Worm (Caenorhabditis elegans) whole organism, late embryonic: ENCODE results near the gene smg-9.

Experiments
- C38D4.7 ChIP-seq: fragments of 200-800 bp; sonication (Bioruptor generic); optimal IDR thresholded peaks from 2 replicates; lab custom pipeline; 2018; ENCODE audit warnings: mild to moderate bottlenecking, missing genetic modification characterization, moderate library complexity, missing compliant biosample characterization
- K02D7.2 ChIP-seq: sonication (generic microtip); optimal IDR thresholded peaks from 2 replicates; lab custom pipeline; 2017; ENCODE audit warnings: mild to moderate bottlenecking, missing genetic modification characterization, missing compliant biosample characterization
- K09A11.1 ChIP-seq: sonication (generic microtip); optimal IDR thresholded peaks from 2 replicates; lab custom pipeline; 2017; ENCODE audit warnings: antibody characterized with exemption, mild to moderate bottlenecking, missing genetic modification characterization, missing compliant biosample characterization; ENCODE audit not compliant: insufficient read depth
- T23F11.4 ChIP-seq: fragments of 200-800 bp; sonication (Bioruptor generic); optimal IDR thresholded peaks from 2 replicates; lab custom pipeline; 2018; ENCODE audit warnings: mild to moderate bottlenecking, missing genetic modification characterization, missing compliant biosample characterization
- ahr-1 ChIP-seq: sonication (generic microtip); optimal IDR thresholded peaks from 2 replicates; lab custom pipeline; 2016; ENCODE audit warnings: missing genetic modification characterization, missing compliant biosample characterization
- ceh-14 ChIP-seq: sonication (generic microtip); optimal IDR thresholded peaks from 2 replicates; lab custom pipeline; 2016; ENCODE audit warnings: missing genotype, missing genetic modification characterization, missing compliant biosample characterization
- ceh-18 ChIP-seq: sonication (generic microtip); optimal IDR thresholded peaks from 2 replicates; lab custom pipeline; 2016; ENCODE audit warnings: missing genetic modification characterization, missing compliant biosample characterization
- ceh-2 ChIP-seq: sonication (generic microtip); optimal IDR thresholded peaks from 2 replicates; lab custom pipeline; 2016; ENCODE audit warnings: missing genotype, missing genetic modification characterization, missing compliant biosample characterization
- ceh-22 ChIP-seq: sonication (generic microtip); optimal IDR thresholded peaks from 2 replicates; lab custom pipeline; 2017; ENCODE audit warnings: missing biosample characterization, missing genetic modification characterization
- ceh-24 ChIP-seq: sonication (generic microtip); optimal IDR thresholded peaks from 2 replicates; lab custom pipeline; 2016; ENCODE audit warnings: mild to moderate bottlenecking, missing genetic modification characterization, missing compliant biosample characterization
- ceh-30 ChIP-seq: fragments of 150-350 bp; optimal IDR thresholded peaks from 2 replicates; lab custom pipeline; 2014; ENCODE audit warnings: missing biosample characterization, missing genetic modification characterization
- ceh-31 ChIP-seq: sonication (generic microtip); optimal IDR thresholded peaks from 2 replicates; lab custom pipeline; 2016; ENCODE audit warnings: missing genetic modification characterization, missing compliant biosample characterization
- ceh-45 ChIP-seq: fragments of 200-800 bp; sonication (Bioruptor generic); IDR thresholded peaks from 2 replicates; pipeline ENCODE4 v1.3.6; 2022; ENCODE audit warnings: missing genetic modification reagents, missing genetic modification characterization, missing compliant biosample characterization
- ceh-48 ChIP-seq: sonication (generic microtip); optimal IDR thresholded peaks from 2 replicates; lab custom pipeline; 2016; ENCODE audit warnings: missing genetic modification characterization, inconsistent platforms, missing compliant biosample characterization
- ceh-9 ChIP-seq: sonication (generic microtip); optimal IDR thresholded peaks from 2 replicates; lab custom pipeline; 2016; ENCODE audit warnings: mild to moderate bottlenecking, missing genetic modification characterization, inconsistent platforms, missing compliant biosample characterization
- dmd-4 ChIP-seq: sonication (generic microtip); optimal IDR thresholded peaks from 2 replicates; lab custom pipeline; 2016; ENCODE audit warnings: borderline replicate concordance, missing genetic modification characterization, missing compliant biosample characterization
- dve-1 ChIP-seq: sonication (generic microtip); optimal IDR thresholded peaks from 2 replicates; lab custom pipeline; 2017; ENCODE audit warnings: antibody characterized with exemption, mild to moderate bottlenecking, missing genetic modification characterization, missing compliant biosample characterization
- elt-4 ChIP-seq: sonication (generic microtip); optimal IDR thresholded peaks from 2 replicates; lab custom pipeline; 2016; ENCODE audit warnings: missing genetic modification characterization, missing compliant biosample characterization
- eyg-1 ChIP-seq: sonication (generic microtip); optimal IDR thresholded peaks from 2 replicates; lab custom pipeline; 2016; ENCODE audit warnings: missing genotype, missing genetic modification characterization, missing compliant biosample characterization
- fax-1 ChIP-seq: sonication (generic microtip); optimal IDR thresholded peaks from 2 replicates; lab custom pipeline; 2016; ENCODE audit warnings: missing genotype, missing genetic modification characterization, missing compliant biosample characterization
- gmeb-2 ChIP-seq: sonication (generic microtip); optimal IDR thresholded peaks from 2 replicates; lab custom pipeline; 2016; ENCODE audit warnings: missing genetic modification characterization, inconsistent platforms, missing compliant biosample characterization
- hlh-15 ChIP-seq: sonication (generic microtip); optimal IDR thresholded peaks from 2 replicates; lab custom pipeline; 2016; ENCODE audit warnings: missing genetic modification characterization, missing compliant biosample characterization
- hlh-30 ChIP-seq: sonication (generic microtip); optimal IDR thresholded peaks from 2 replicates; lab custom pipeline; 2017; ENCODE audit warnings: antibody characterized with exemption, missing genetic modification characterization, missing compliant biosample characterization; ENCODE audit not compliant: insufficient read depth
- hlh-6 ChIP-seq: sonication (generic microtip); optimal IDR thresholded peaks from 2 replicates; lab custom pipeline; 2016; ENCODE audit warnings: missing genotype, missing genetic modification characterization, missing compliant biosample characterization
- hlh-8 ChIP-seq: sonication (generic microtip); optimal IDR thresholded peaks from 2 replicates; lab custom pipeline; 2016; ENCODE audit warnings: missing genotype, missing genetic modification characterization, missing compliant biosample characterization
- lin-11 ChIP-seq: fragments of 200-800 bp; sonication (Bioruptor generic); optimal IDR thresholded peaks from 2 replicates; lab custom pipeline; 2018; ENCODE audit warnings: mild to moderate bottlenecking, missing genetic modification characterization, missing compliant biosample characterization
- madf-2 ChIP-seq: sonication (generic microtip); optimal IDR thresholded peaks from 2 replicates; lab custom pipeline; 2017; ENCODE audit warnings: missing genetic modification characterization, missing compliant biosample characterization
- mec-3 ChIP-seq: sonication (generic microtip); optimal IDR thresholded peaks from 2 replicates; lab custom pipeline; 2016; ENCODE audit warnings: borderline replicate concordance, missing genetic modification characterization, missing compliant biosample characterization
- nfya-1 ChIP-seq: sonication (generic microtip); optimal IDR thresholded peaks from 2 replicates; lab custom pipeline; 2017; ENCODE audit warnings: missing genetic modification characterization, mild to moderate bottlenecking, missing compliant biosample characterization, antibody characterized with exemption, moderate library complexity
- nhr-232 ChIP-seq: sonication (generic microtip); optimal IDR thresholded peaks from 2 replicates; lab custom pipeline; 2016; ENCODE audit warnings: missing genetic modification characterization, missing compliant biosample characterization
- npax-4 ChIP-seq: sonication (generic microtip); optimal IDR thresholded peaks from 2 replicates; lab custom pipeline; 2016; ENCODE audit warnings: missing genetic modification characterization, missing compliant biosample characterization
- odd-2 ChIP-seq: sonication (generic microtip); optimal IDR thresholded peaks from 2 replicates; lab custom pipeline; 2017; ENCODE audit warnings: antibody characterized with exemption, mild to moderate bottlenecking, missing genetic modification characterization, missing compliant biosample characterization
- pha-4 ChIP-seq: fragments of 150-350 bp; optimal IDR thresholded peaks from 2 replicates; lab custom pipeline; 2018; ENCODE audit warnings: missing biosample characterization, missing genetic modification reagents, missing genetic modification characterization
- pqm-1 ChIP-seq: sonication (generic microtip); optimal IDR thresholded peaks from 2 replicates; lab custom pipeline; 2016; ENCODE audit warnings: missing genetic modification characterization, missing compliant biosample characterization
- sdc-2 ChIP-seq: sonication (generic microtip); optimal IDR thresholded peaks from 2 replicates; lab custom pipeline; 2016; ENCODE audit warnings: missing genotype, missing genetic modification characterization, missing compliant biosample characterization
- syd-9 ChIP-seq: sonication (generic microtip); optimal IDR thresholded peaks from 2 replicates; lab custom pipeline; 2016; ENCODE audit warnings: mild to moderate bottlenecking, missing genetic modification characterization, moderate library complexity, missing compliant biosample characterization
- tbx-7 ChIP-seq: sonication (generic microtip); optimal IDR thresholded peaks from 2 replicates; lab custom pipeline; 2016; ENCODE audit warnings: missing genotype, missing genetic modification characterization, missing compliant biosample characterization
- ttx-3 ChIP-seq: sonication (generic microtip); optimal IDR thresholded peaks from 2 replicates; lab custom pipeline; 2016; ENCODE audit warnings: missing genetic modification reagents, missing genetic modification characterization, missing compliant biosample characterization
- unc-3 ChIP-seq, 2 experiments: fragments of 200-800 bp in 1 of 2; sonication (Bioruptor generic) in 1 of 2; sonication (generic microtip) in 1 of 2; conservative IDR thresholded peaks in 1 of 2; optimal IDR thresholded peaks in 1 of 2; 2 replicates each; pipeline versions ENCODE4 v1.3.6 to Lab custom; 2016 to 2022; ENCODE audit warnings: missing compliant biosample characterization in 2 of 2, missing genetic modification characterization in 2 of 2, missing genetic modification reagents in 1 of 2
- unc-55 ChIP-seq: sonication (generic microtip); optimal IDR thresholded peaks from 2 replicates; lab custom pipeline; 2017; ENCODE audit warnings: missing biosample characterization, missing genetic modification reagents, missing genetic modification characterization
- unc-86 ChIP-seq: sonication (generic microtip); optimal IDR thresholded peaks from 2 replicates; lab custom pipeline; 2016; ENCODE audit warnings: missing genetic modification characterization, missing compliant biosample characterization

Gene smg-9

ce11 chrII:14768804-14769203 is 16.2 kb upstream of the smg-9 start:
- TF ChIP-seq syd-9 (tag; lab: Kevin White, UChicago), result no peak
- TF ChIP-seq elt-4, result no peak
- TF ChIP-seq pha-4 (tag; lab: Kevin White, UChicago), result no peak
- no peak for TF ChIP-seq hlh-15 (tag; lab: Kevin White, UChicago)
- no peak for TF ChIP-seq nhr-232 (tag; lab: Kevin White, UChicago)
- no peak for TF ChIP-seq hlh-8
- no peak for TF ChIP-seq tbx-7 (tag; lab: Kevin White, UChicago)
- no peak for TF ChIP-seq pqm-1 (tag; lab: Kevin White, UChicago)
- no peak for TF ChIP-seq K09A11.1 (tag; lab: Kevin White, UChicago)

ce11 chrII:14757711-14758110 is 5.1 kb upstream of the smg-9 start, which contains the start of gene Y54E2A.5:
Y54E2A.5 (minus strand) TSS chrII:14757811.
- TF ChIP-seq dve-1 (tag; lab: Kevin White, UChicago), result no peak
- no peak for TF ChIP-seq syd-9 (tag; lab: Kevin White, UChicago)
- no peak for TF ChIP-seq ceh-31 (tag; lab: Kevin White, UChicago)
- no peak for TF ChIP-seq pqm-1 (tag; lab: Kevin White, UChicago)
- no peak for TF ChIP-seq eyg-1
- no peak for TF ChIP-seq tbx-7 (tag; lab: Kevin White, UChicago)
- TF ChIP-seq K02D7.2, result no peak
- no peak for TF ChIP-seq hlh-30 (tag; lab: Kevin White, UChicago)
- no peak for TF ChIP-seq hlh-15 (tag; lab: Kevin White, UChicago)
- no peak for TF ChIP-seq npax-4 (tag; lab: Kevin White, UChicago)
- TF ChIP-seq unc-55 (GFP tag; lab: Kevin White, UChicago), result no peak
- TF ChIP-seq elt-4, result no peak
- no peak for TF ChIP-seq ahr-1 (tag; lab: Kevin White, UChicago)
- no peak for TF ChIP-seq ceh-9 (tag; lab: Kevin White, UChicago)
- TF ChIP-seq, all 69 proteins: peak for 0

ce11 chrII:14753858-14754750 is 1.5 kb upstream of the smg-9 start, which contains the start of the genes tac-1 and Y54E2A.4:
tac-1 (minus strand) TSS chrII:14753877.
Y54E2A.4 (plus strand) TSS chrII:14754622.
- TF ChIP-seq lin-11 (no peak), ceh-31 (tag; lab: Kevin White, UChicago) (peak; percentile 3), ceh-2 (tag; lab: Kevin White, UChicago) (no peak)

ce11 chrII:14753246-14753645 is 597 bp upstream of the smg-9 start:
- TF ChIP-seq mec-3 (tag; lab: Kevin White, UChicago) (no peak), T23F11.4 (no peak), elt-4 (no peak), hlh-6 (no peak), ceh-9 (tag; lab: Kevin White, UChicago) (no peak), tbx-7 (tag; lab: Kevin White, UChicago) (no peak), ttx-3 (tag; lab: Kevin White, UChicago) (no peak), ceh-2 (tag; lab: Kevin White, UChicago) (no peak), gmeb-2 (no peak), unc-86 (tag; lab: Kevin White, UChicago) (no peak), fax-1 (tag; lab: Kevin White, UChicago) (no peak)

ce11 chrII:14745127-14745526 is 7.5 kb downstream of the smg-9 start:
- no peak for TF ChIP-seq sdc-2
- no peak for TF ChIP-seq ceh-30 (tag; lab: Kevin White, UChicago)
- no peak for TF ChIP-seq dmd-4 (tag; lab: Kevin White, UChicago)
- TF ChIP-seq ceh-48 (tag; lab: Kevin White, UChicago), result no peak
- TF ChIP-seq ceh-45 (GFP tag; lab: Robert Waterston, UW), result no peak
- TF ChIP-seq madf-2, result no peak
- no peak for TF ChIP-seq ceh-22
- TF ChIP-seq unc-86 (tag; lab: Kevin White, UChicago), result no peak
- no peak for TF ChIP-seq nfya-1 (tag; lab: Kevin White, UChicago)
- TF ChIP-seq pqm-1 (tag; lab: Kevin White, UChicago), result no peak
- TF ChIP-seq ceh-24 (tag; lab: Kevin White, UChicago), result no peak
- no peak for TF ChIP-seq hlh-30 (tag; lab: Kevin White, UChicago)
- no peak for TF ChIP-seq fax-1 (tag; lab: Kevin White, UChicago)
- TF ChIP-seq hlh-15 (tag; lab: Kevin White, UChicago), result no peak
- TF ChIP-seq odd-2, result no peak
- TF ChIP-seq ceh-14 (tag; lab: Kevin White, UChicago), result no peak
- TF ChIP-seq unc-3 (GFP tag; conservative IDR thresholded peaks at IDR 0.05; lab: Robert Waterston, UW), result no peak
- no peak for TF ChIP-seq unc-3 (tag; optimal IDR thresholded peaks at IDR 0.05; lab: Kevin White, UChicago)
- TF ChIP-seq C38D4.7, result no peak
- TF ChIP-seq ceh-18, result no peak
- TF ChIP-seq, all 69 proteins: peak for 0
